Fruit fly (Drosophila melanogaster) whole organism, embryonic: ENCODE results near the gene CG42819.

Source experiments
- CG9727 ChIP-seq: fragments of 200-800 bp; sonication (Bioruptor generic); optimal IDR thresholded peaks from 3 replicates; lab custom pipeline; 2017; ENCODE audit warnings: missing biosample characterization, mild to moderate bottlenecking, missing genetic modification characterization
- crp ChIP-seq, 2 experiments: fragments of 200-800 bp; sonication (Bioruptor generic); optimal IDR thresholded peaks; 2 replicates in 1 of 2; 3 replicates in 1 of 2; lab custom pipeline; 2017; ENCODE audit warnings: missing biosample characterization in 2 of 2, missing genetic modification characterization in 2 of 2, mild to moderate bottlenecking in 1 of 2, moderate library complexity in 1 of 2
- dmrt11E ChIP-seq: fragments of 200-800 bp; sonication (Bioruptor generic); optimal IDR thresholded peaks from 3 replicates; lab custom pipeline; 2018; ENCODE audit warnings: missing biosample characterization, mild to moderate bottlenecking, missing genetic modification characterization, moderate library complexity
- lab ChIP-seq: fragments of 200-800 bp; sonication (Bioruptor generic); optimal IDR thresholded peaks from 3 replicates; lab custom pipeline; 2017; ENCODE audit warnings: missing biosample characterization, missing genetic modification characterization, mild to moderate bottlenecking, moderate library complexity, missing genetic modification reagents
- pros ChIP-seq: fragments of 200-800 bp; sonication (Bioruptor generic); optimal IDR thresholded peaks from 3 replicates; lab custom pipeline; 2019; ENCODE audit warnings: missing biosample characterization, mild to moderate bottlenecking, missing genetic modification characterization, moderate library complexity

dm6 chr2L:8417562-8417961 lies 28.4 kb upstream of the CG42819 start:
- TF ChIP-seq crp (GFP tag; optimal IDR thresholded peaks at IDR 0.05; lab: Kevin White, UChicago) (no peak), pros (no peak), CG9727 (GFP tag; lab: Kevin White, UChicago) (no peak), lab (no peak), dmrt11E (no peak)
